Fruit fly (Drosophila melanogaster) whole organism, wandering third instar larva: Measurements from ENCODE around the gene CG14853.

Experiments used
- Abd-B ChIP-seq: fragments of >200 bp; optimal IDR thresholded peaks from 2 replicates; lab custom pipeline; 2017; ENCODE audit warnings: missing biosample characterization, missing genetic modification characterization
- CG32264 ChIP-seq: fragments of 200-800 bp; sonication (Bioruptor generic); optimal IDR thresholded peaks from 2 replicates; lab custom pipeline; 2016; ENCODE audit warnings: missing biosample characterization, missing genetic modification characterization
- CG9705 ChIP-seq: fragments of 200-800 bp; sonication (Bioruptor generic); optimal IDR thresholded peaks from 2 replicates; lab custom pipeline; 2018; ENCODE audit warnings: missing biosample characterization, mild to moderate bottlenecking, missing genetic modification characterization
- Dfd ChIP-seq: fragments of >200 bp; optimal IDR thresholded peaks from 2 replicates; lab custom pipeline; 2017; ENCODE audit warnings: missing biosample characterization, missing genetic modification characterization
- Dif ChIP-seq: fragments of 200-275, 200-300 bp; sonication (Bioruptor generic); optimal IDR thresholded peaks from 2 replicates; lab custom pipeline; 2018; ENCODE audit warnings: missing biosample characterization, missing genetic modification characterization; ENCODE audit not compliant: partially characterized antibody
- HLH106 ChIP-seq: fragments of 200-800 bp; optimal IDR thresholded peaks from 3 replicates; lab custom pipeline; 2019; ENCODE audit warnings: missing biosample characterization, mild to moderate bottlenecking, missing genetic modification characterization, moderate library complexity
- Hnf4 ChIP-seq: fragments of 200-800 bp; sonication (Bioruptor generic); optimal IDR thresholded peaks from 2 replicates; lab custom pipeline; 2016; ENCODE audit warnings: missing biosample characterization, mild to moderate bottlenecking, missing genetic modification characterization
- Hr83 ChIP-seq: fragments of 200-300 bp; sonication (Bioruptor generic); optimal IDR thresholded peaks from 2 replicates; lab custom pipeline; 2016; ENCODE audit warnings: missing biosample characterization, mild to moderate bottlenecking, missing genetic modification characterization, moderate library complexity; ENCODE audit not compliant: poor library complexity, severe bottlenecking
- N ChIP-seq: fragments of >200 bp; optimal IDR thresholded peaks from 2 replicates; lab custom pipeline; 2018; ENCODE audit warnings: missing biosample characterization, missing external identifiers, missing genetic modification characterization
- OdsH ChIP-seq: fragments of 200-800 bp; sonication (Bioruptor generic); optimal IDR thresholded peaks from 2 replicates; lab custom pipeline; 2016; ENCODE audit warnings: missing biosample characterization, mild to moderate bottlenecking, missing genetic modification characterization
- Rel ChIP-seq, 2 experiments: fragments of 200-800 bp; sonication (Bioruptor generic) in 1 of 2; optimal IDR thresholded peaks; 2 replicates in 1 of 2; 3 replicates in 1 of 2; lab custom pipeline; 2016 to 2019; ENCODE audit warnings: mild to moderate bottlenecking in 2 of 2, missing biosample characterization in 2 of 2, missing genetic modification characterization in 2 of 2, moderate library complexity in 1 of 2
- Sp1 ChIP-seq: fragments of 200-800 bp; sonication (Bioruptor generic); optimal IDR thresholded peaks from 3 replicates; lab custom pipeline; 2019; ENCODE audit warnings: missing biosample characterization, mild to moderate bottlenecking, missing genetic modification characterization, moderate library complexity
- Vsx2 ChIP-seq: fragments of 200-300, 225-300 bp; sonication (Bioruptor generic); optimal IDR thresholded peaks from 2 replicates; lab custom pipeline; 2018; ENCODE audit warnings: missing biosample characterization, missing genetic modification characterization; ENCODE audit not compliant: partially characterized antibody
- brk ChIP-seq: fragments of 200-800 bp; sonication (Bioruptor generic); optimal IDR thresholded peaks from 2 replicates; lab custom pipeline; 2016; ENCODE audit warnings: missing biosample characterization, mild to moderate bottlenecking, missing genetic modification characterization
- dl ChIP-seq, 2 experiments: fragments of 175-275, 200-275 bp in 1 of 2; fragments of 200-275 bp in 1 of 2; sonication (Bioruptor generic); optimal IDR thresholded peaks; lab custom pipeline; 2018; ENCODE audit warnings: mild to moderate bottlenecking in 2 of 2, missing biosample characterization in 2 of 2, missing genetic modification characterization in 2 of 2, moderate library complexity in 2 of 2; ENCODE audit not compliant: partially characterized antibody in 2 of 2, insufficient read depth in 1 of 2
- dmrt93B ChIP-seq: fragments of 200-800 bp; sonication (Bioruptor generic); optimal IDR thresholded peaks from 2 replicates; lab custom pipeline; 2018; ENCODE audit warnings: missing biosample characterization, mild to moderate bottlenecking, missing genetic modification characterization
- dsf ChIP-seq: sonication (Bioruptor generic); optimal IDR thresholded peaks from 2 replicates; lab custom pipeline; 2016; ENCODE audit warnings: missing biosample characterization, missing genetic modification characterization, borderline replicate concordance
- ey ChIP-seq: fragments of 200-800 bp; sonication (Bioruptor generic); optimal IDR thresholded peaks from 2 replicates; lab custom pipeline; 2016; ENCODE audit warnings: missing biosample characterization, missing genetic modification characterization
- foxo ChIP-seq, 2 experiments: fragments of 200-800 bp; sonication (Bioruptor generic); optimal IDR thresholded peaks; 2 replicates in 1 of 2; 3 replicates in 1 of 2; lab custom pipeline; 2016 to 2017; ENCODE audit warnings: missing biosample characterization in 2 of 2, missing genetic modification characterization in 2 of 2
- h ChIP-seq: fragments of 200-800 bp; sonication (Bioruptor generic); optimal IDR thresholded peaks from 3 replicates; lab custom pipeline; 2016; ENCODE audit warnings: missing biosample characterization, mild to moderate bottlenecking, missing genetic modification characterization
- jim ChIP-seq: fragments of 175-275, 200-325 bp; sonication (Bioruptor generic); optimal IDR thresholded peaks from 2 replicates; lab custom pipeline; 2016; ENCODE audit warnings: missing biosample characterization, mild to moderate bottlenecking, missing genetic modification characterization
- lola ChIP-seq: fragments of >200 bp; optimal IDR thresholded peaks from 2 replicates; lab custom pipeline; 2017; ENCODE audit warnings: missing biosample characterization, missing genetic modification characterization
- pan ChIP-seq: fragments of >200 bp; optimal IDR thresholded peaks from 2 replicates; lab custom pipeline; 2017
- psq ChIP-seq: fragments of 200-800 bp; sonication (Bioruptor generic); optimal IDR thresholded peaks from 3 replicates; lab custom pipeline; 2017; ENCODE audit warnings: missing biosample characterization, mild to moderate bottlenecking, missing genetic modification characterization, moderate library complexity
- rgr ChIP-seq: fragments of 200-800 bp; sonication (Bioruptor generic); optimal IDR thresholded peaks from 3 replicates; lab custom pipeline; 2016; ENCODE audit warnings: missing biosample characterization, mild to moderate bottlenecking, missing genetic modification characterization
- sage ChIP-seq: fragments of 200-800 bp; sonication (Bioruptor generic); optimal IDR thresholded peaks from 2 replicates; lab custom pipeline; 2016; ENCODE audit warnings: missing biosample characterization, mild to moderate bottlenecking, missing genetic modification characterization
- tai ChIP-seq: sonication (Bioruptor generic); optimal IDR thresholded peaks from 2 replicates; lab custom pipeline; 2016; ENCODE audit warnings: missing biosample characterization, missing genetic modification characterization
- usp ChIP-seq: fragments of >200 bp; optimal IDR thresholded peaks from 2 replicates; lab custom pipeline; 2017; ENCODE audit warnings: missing biosample characterization, missing genetic modification characterization

The CG14853 gene

DNA sequence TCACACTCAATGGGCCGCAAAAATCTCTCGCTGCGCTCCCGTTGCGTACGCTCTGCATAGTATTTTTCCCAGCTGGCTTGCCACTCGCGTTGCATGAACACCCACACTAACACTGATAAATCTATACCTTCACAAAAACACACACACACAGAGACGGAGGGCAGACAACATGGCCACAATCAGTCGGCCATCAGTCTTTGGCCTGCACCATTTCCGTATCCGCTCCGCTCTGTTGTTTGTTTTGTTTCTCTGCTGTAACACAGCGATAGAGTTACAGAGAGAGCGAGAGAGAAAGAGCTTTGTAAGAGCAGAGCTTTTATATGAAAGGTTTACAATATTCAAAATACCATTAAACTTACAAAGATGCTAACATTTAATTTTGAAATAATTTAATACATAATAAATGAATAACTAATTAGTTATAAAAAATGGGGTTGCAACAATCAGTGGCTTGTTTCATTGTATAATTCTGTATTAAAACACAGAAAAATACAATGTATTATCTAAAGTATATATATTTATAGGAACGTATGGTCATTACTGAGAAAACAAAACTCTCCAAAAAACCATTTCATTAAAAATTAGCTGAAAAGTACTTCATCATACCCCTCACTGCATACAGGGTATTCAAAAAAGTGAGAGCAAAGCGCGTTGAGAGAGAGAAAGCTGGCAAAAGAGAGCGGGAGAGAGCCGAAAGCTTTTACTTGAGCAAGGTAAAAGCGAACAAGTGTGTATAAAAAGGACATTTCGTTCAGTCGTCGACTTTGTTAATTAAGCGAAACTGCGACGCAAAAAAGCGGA, at the start of gene CG14853:
TSS of gene CG14853 (plus strand) at position 751 of the 801 bp plus-strand sequence.
- TF ChIP-seq OdsH (GFP tag; lab: Kevin White, UChicago) = peak; percentile 30
- TF ChIP-seq HLH106 (tag; lab: Kevin White, UChicago) = peak; percentile 56
- TF ChIP-seq Sp1 (GFP tag; lab: Kevin White, UChicago) = peak; percentile 44
- no peak for TF ChIP-seq dl (GFP tag; optimal IDR thresholded peaks at IDR 0.05; lab: Kevin White, UChicago; ENCODE audit: insufficient read depth in 1 of 2, partially characterized antibody in 2 of 2)
- TF ChIP-seq brk (GFP tag; lab: Kevin White, UChicago) = no peak
- TF ChIP-seq CG9705 (GFP tag; lab: Kevin White, UChicago) = no peak
- TF ChIP-seq pan (lab: Kevin White, UChicago) = no peak
- no peak for TF ChIP-seq tai (GFP tag; lab: Kevin White, UChicago)
- TF ChIP-seq Hnf4 (GFP tag; lab: Kevin White, UChicago) = no peak
- no peak for TF ChIP-seq Hr83 (GFP tag; lab: Kevin White, UChicago)
- TF ChIP-seq psq (GFP tag; lab: Kevin White, UChicago) = peak; percentile 18
- TF ChIP-seq sage (GFP tag; lab: Kevin White, UChicago) = no peak
- TF ChIP-seq N = no peak
- TF ChIP-seq rgr (GFP tag; lab: Kevin White, UChicago) = peak; percentile 48
- no peak for TF ChIP-seq lola (GFP tag; lab: Kevin White, UChicago)
- no peak for TF ChIP-seq ey (GFP tag; lab: Kevin White, UChicago)
- no peak for TF ChIP-seq Abd-B (GFP tag; lab: Kevin White, UChicago)

DNA sequence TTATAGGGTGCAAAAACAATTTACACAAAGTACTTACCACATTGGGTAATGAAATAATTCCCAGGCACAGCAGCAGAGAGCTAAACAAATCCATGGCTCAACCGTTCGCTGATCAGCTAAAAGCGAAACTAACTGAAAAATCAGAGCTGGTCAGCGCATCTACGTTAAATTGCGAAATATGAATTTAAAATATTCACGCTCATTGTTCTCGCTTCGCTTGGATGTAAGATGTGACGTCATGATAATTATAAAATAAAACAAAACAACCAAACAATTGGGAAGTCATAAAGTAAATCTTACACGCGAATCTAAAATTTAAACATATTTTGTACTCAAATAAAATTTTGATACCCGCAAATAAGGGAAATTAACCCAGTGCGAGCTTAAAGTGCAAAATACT, 49.5 kb upstream of the CG14853 start, which contains the start of gene CG14854:
TSS of gene CG14854 (minus strand) at position 101 of the 400 bp plus-strand sequence.
- TF ChIP-seq Dif (GFP tag; lab: Kevin White, UChicago) = no peak
- TF ChIP-seq CG32264 (GFP tag; lab: Kevin White, UChicago) = no peak
- TF ChIP-seq foxo (GFP tag; optimal IDR thresholded peaks at IDR 0.05; lab: Kevin White, UChicago) = no peak
- TF ChIP-seq N = no peak

DNA sequence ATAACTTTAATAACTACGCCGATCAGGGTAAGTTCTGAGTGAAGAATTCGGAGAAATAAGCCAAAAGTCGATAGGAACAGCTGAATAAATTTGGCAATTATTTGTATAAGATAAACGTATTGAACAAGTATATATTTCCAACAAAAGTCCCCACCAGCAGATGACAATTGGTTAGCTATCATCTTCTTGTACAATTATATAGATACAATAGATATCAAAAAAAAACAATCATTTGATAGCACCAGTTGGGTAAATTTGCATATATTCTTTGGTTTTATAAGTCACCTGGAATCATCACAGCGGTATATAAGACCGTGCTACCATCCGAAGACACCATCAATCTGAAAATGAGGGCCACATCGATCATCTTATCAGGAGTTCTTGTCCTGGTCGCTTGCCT, 48.8 kb upstream of the CG14853 start, which contains the start of gene Jig:
TSS of gene Jig (plus strand) at position 301 of the 400 bp plus-strand sequence.
- TF ChIP-seq dsf (no peak), brk (GFP tag; lab: Kevin White, UChicago) (no peak), Rel (GFP tag; optimal IDR thresholded peaks at IDR 0.05; lab: Kevin White, UChicago) (no peak), Rel (tag; optimal IDR thresholded peaks at IDR 0.05; lab: Kevin White, UChicago) (no peak), CG32264 (GFP tag; lab: Kevin White, UChicago) (no peak), h (GFP tag; lab: Kevin White, UChicago) (no peak), Dfd (GFP tag; lab: Kevin White, UChicago) (no peak), HLH106 (tag; lab: Kevin White, UChicago) (no peak), jim (GFP tag; lab: Kevin White, UChicago) (no peak), Vsx2 (GFP tag; lab: Kevin White, UChicago) (no peak)

DNA sequence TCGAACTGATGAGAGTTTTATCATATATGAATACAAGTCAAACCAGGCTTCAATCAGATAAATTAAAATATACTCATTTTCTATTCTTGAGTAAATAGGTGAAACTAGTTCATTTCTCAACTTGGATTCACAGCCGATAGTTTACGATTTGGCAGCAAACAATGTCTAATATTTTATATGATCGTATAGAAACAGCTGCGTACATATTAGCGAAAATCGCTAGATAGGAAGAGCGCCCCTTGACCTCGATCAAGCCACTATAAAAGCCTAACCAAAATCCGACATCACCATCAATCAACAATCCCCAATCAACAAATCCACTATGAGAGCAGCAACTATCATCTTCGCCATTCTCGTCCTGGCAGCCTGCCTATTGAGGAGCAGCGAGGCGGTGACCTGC, 47.4 kb upstream of the CG14853 start, which contains the start of gene CG14851:
TSS of gene CG14851 (plus strand) at position 301 of the 400 bp plus-strand sequence.
- no peak for TF ChIP-seq jim (GFP tag; lab: Kevin White, UChicago)
- no peak for TF ChIP-seq Abd-B (GFP tag; lab: Kevin White, UChicago)
- no peak for TF ChIP-seq Dif (GFP tag; lab: Kevin White, UChicago)
- TF ChIP-seq N = no peak
- no peak for TF ChIP-seq usp (GFP tag; lab: Kevin White, UChicago)
- no peak for TF ChIP-seq h (GFP tag; lab: Kevin White, UChicago)
- TF ChIP-seq sage (GFP tag; lab: Kevin White, UChicago) = no peak
- no peak for TF ChIP-seq Hr83 (GFP tag; lab: Kevin White, UChicago)
- TF ChIP-seq psq (GFP tag; lab: Kevin White, UChicago) = no peak
- TF ChIP-seq dmrt93B (GFP tag; lab: Kevin White, UChicago) = no peak
